Fruit fly (Drosophila melanogaster): Measurements from ENCODE around the gene CG18273.

The CG18273 gene

dm6 chrX:441295-441694 is 46.1 kb downstream of the CG18273 start:
- TF ChIP-seq dsf (GFP tag; optimal IDR thresholded peaks at IDR 0.05; ENCODE audit: borderline replicate concordance), result no peak
- no peak for TF ChIP-seq tai (GFP tag; optimal IDR thresholded peaks at IDR 0.05)
- no peak for TF ChIP-seq usp (GFP tag; optimal IDR thresholded peaks at IDR 0.05)
- no peak for TF ChIP-seq rgr (GFP tag; optimal IDR thresholded peaks at IDR 0.05)
- no peak for TF ChIP-seq jim (GFP tag; optimal IDR thresholded peaks at IDR 0.05)
- TF ChIP-seq CG9705 (GFP tag; optimal IDR thresholded peaks at IDR 0.05), result no peak
- no peak for TF ChIP-seq Hr78 (GFP tag; optimal IDR thresholded peaks at IDR 0.05)
- TF ChIP-seq Jra (GFP tag; optimal IDR thresholded peaks at IDR 0.05), result no peak
- TF ChIP-seq GATAd (GFP tag; optimal IDR thresholded peaks at IDR 0.05), result no peak
- no peak for TF ChIP-seq dmrt93B (GFP tag; optimal IDR thresholded peaks at IDR 0.05)
- TF ChIP-seq lola (GFP tag; optimal IDR thresholded peaks at IDR 0.05), result no peak
- no peak for TF ChIP-seq Dif (GFP tag; optimal IDR thresholded peaks at IDR 0.05; ENCODE audit: partially characterized antibody)
- no peak for TF ChIP-seq Dfd (GFP tag; optimal IDR thresholded peaks at IDR 0.05)
- TF ChIP-seq Mio (GFP tag; optimal IDR thresholded peaks at IDR 0.05), result no peak
- no peak for TF ChIP-seq dl (GFP tag; optimal IDR thresholded peaks at IDR 0.05; ENCODE audit: insufficient read depth in 1 of 2, partially characterized antibody in 2 of 2)
- no peak for TF ChIP-seq N (GFP tag; optimal IDR thresholded peaks at IDR 0.05)
- no peak for TF ChIP-seq Abd-B (GFP tag; optimal IDR thresholded peaks at IDR 0.05)
- no peak for TF ChIP-seq Hr83 (GFP tag; optimal IDR thresholded peaks at IDR 0.05; ENCODE audit: poor library complexity, severe bottlenecking)
- TF ChIP-seq HLH106 (tag; optimal IDR thresholded peaks at IDR 0.05), result peak; percentile 28
- no peak for TF ChIP-seq CG32264 (GFP tag; optimal IDR thresholded peaks at IDR 0.05)
- no peak for TF ChIP-seq CrebA (GFP tag; optimal IDR thresholded peaks at IDR 0.05; ENCODE audit: borderline replicate concordance)
- TF ChIP-seq Myc (optimal IDR thresholded peaks at IDR 0.05), result no peak
- TF ChIP-seq h (GFP tag; optimal IDR thresholded peaks at IDR 0.05), result peak; percentile 19
- peak in 1 of 2 experiments; percentile 37 for TF ChIP-seq foxo (GFP tag; optimal IDR thresholded peaks at IDR 0.05)
- TF ChIP-seq OdsH (GFP tag; optimal IDR thresholded peaks at IDR 0.05), result no peak
- no peak for TF ChIP-seq sage (GFP tag; optimal IDR thresholded peaks at IDR 0.05)
- no peak for TF ChIP-seq pan (optimal IDR thresholded peaks at IDR 0.05)
- peak; percentile 57 for TF ChIP-seq fru (GFP tag; optimal IDR thresholded peaks at IDR 0.05)
- TF ChIP-seq Sp1 (GFP tag; optimal IDR thresholded peaks at IDR 0.05), result peak; percentile 25
- no peak for TF ChIP-seq br (GFP tag; optimal IDR thresholded peaks at IDR 0.05)
- no peak for TF ChIP-seq Hnf4 (GFP tag; optimal IDR thresholded peaks at IDR 0.05)
- TF ChIP-seq Vsx2 (GFP tag; optimal IDR thresholded peaks at IDR 0.05; ENCODE audit: partially characterized antibody), result no peak
- no peak for TF ChIP-seq sv (GFP tag; optimal IDR thresholded peaks at IDR 0.05)
- no peak for TF ChIP-seq brk (GFP tag; optimal IDR thresholded peaks at IDR 0.05)
- peak; percentile 43 for TF ChIP-seq woc (GFP tag; optimal IDR thresholded peaks at IDR 0.05)
- TF ChIP-seq psq (GFP tag; optimal IDR thresholded peaks at IDR 0.05), result no peak
- peak; percentile 28 for TF ChIP-seq ey (GFP tag; optimal IDR thresholded peaks at IDR 0.05)
- no peak for TF ChIP-seq Rel (GFP tag; optimal IDR thresholded peaks at IDR 0.05)
- no peak for TF ChIP-seq Rel (tag; optimal IDR thresholded peaks at IDR 0.05)

dm6 chrX:437404-437803 is 50.0 kb downstream of the CG18273 start, which contains the start of gene Pgcl:
Gene Pgcl (minus strand): TSS chrX:437448.
- TF ChIP-seq sage (GFP tag; optimal IDR thresholded peaks at IDR 0.05), result no peak
- no peak for TF ChIP-seq usp (GFP tag; optimal IDR thresholded peaks at IDR 0.05)
- no peak for TF ChIP-seq CrebA (GFP tag; optimal IDR thresholded peaks at IDR 0.05; ENCODE audit: borderline replicate concordance)

Measured in whole organism, wandering third instar larva.